Worm (Caenorhabditis elegans) whole organism, dauer: ENCODE results near the gene hcp-2.

Source experiments
- unc-62 ChIP-seq: sonication (generic microtip); optimal IDR thresholded peaks from 2 replicates; lab custom pipeline; 2017; ENCODE audit warnings: missing biosample characterization, missing genetic modification reagents, missing genetic modification characterization

The hcp-2 gene

DNA sequence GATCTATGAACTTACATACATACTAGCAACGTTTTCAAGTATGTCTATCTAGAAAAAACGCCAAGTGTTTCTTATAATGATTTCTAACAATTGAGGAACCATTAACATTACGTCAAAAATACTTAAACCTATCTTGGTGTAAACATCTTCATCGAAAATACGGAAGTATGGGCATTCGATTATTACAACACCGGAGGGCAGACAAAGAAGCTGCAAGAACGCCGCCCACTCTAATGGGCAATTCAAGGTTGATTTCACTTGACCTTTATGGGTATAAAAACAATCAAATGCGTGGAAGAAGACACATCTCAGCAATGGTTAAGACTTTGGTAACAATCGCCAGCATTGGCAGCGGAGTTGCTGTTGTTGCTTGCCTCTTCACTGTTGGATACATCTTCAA is 16.0 kb upstream of the hcp-2 start, which contains the start of gene col-146:
TSS of gene col-146 (plus strand) at position 301 of the 400 bp plus-strand sequence.
- TF ChIP-seq unc-62 = no peak

- no peak for TF ChIP-seq unc-62
Observed at ce11 chrV:9630542-9630941, 15.1 kb upstream of the hcp-2 start.

ce11 chrV:9630944-9631343 is 14.7 kb upstream of the hcp-2 start, which contains the start of gene T06E4.5:
Gene T06E4.5, plus strand, starts transcription at chrV:9631244.
- TF ChIP-seq unc-62 = no peak

- no peak for TF ChIP-seq unc-62
Observed at ce11 chrV:9632348-9632747, 13.3 kb upstream of the hcp-2 start.

ce11 chrV:9633313-9633712 is 12.3 kb upstream of the hcp-2 start, which contains the start of gene col-147:
Gene col-147, minus strand, starts transcription at chrV:9633338.
- TF ChIP-seq unc-62 = no peak

- TF ChIP-seq unc-62 = no peak
Observed at ce11 chrV:9651294-9651693, 5.6 kb downstream of the hcp-2 start, which contains the start of gene T06E4.21. Gene T06E4.21, plus strand, starts transcription at chrV:9651594.

ce11 chrV:9654154-9654805 is 8.6 kb downstream of the hcp-2 start, which contains the start of gene cyp-29A4:
Gene cyp-29A4, plus strand, starts transcription at chrV:9654755.
- TF ChIP-seq unc-62 = no peak

- TF ChIP-seq unc-62 = no peak
Observed at ce11 chrV:9661514-9661913, 15.9 kb downstream of the hcp-2 start, which contains the start of gene pitr-4. Gene pitr-4, minus strand, starts transcription at chrV:9661614.

ce11 chrV:9663948-9664347 is 18.3 kb downstream of the hcp-2 start:
- no peak for TF ChIP-seq unc-62

DNA sequence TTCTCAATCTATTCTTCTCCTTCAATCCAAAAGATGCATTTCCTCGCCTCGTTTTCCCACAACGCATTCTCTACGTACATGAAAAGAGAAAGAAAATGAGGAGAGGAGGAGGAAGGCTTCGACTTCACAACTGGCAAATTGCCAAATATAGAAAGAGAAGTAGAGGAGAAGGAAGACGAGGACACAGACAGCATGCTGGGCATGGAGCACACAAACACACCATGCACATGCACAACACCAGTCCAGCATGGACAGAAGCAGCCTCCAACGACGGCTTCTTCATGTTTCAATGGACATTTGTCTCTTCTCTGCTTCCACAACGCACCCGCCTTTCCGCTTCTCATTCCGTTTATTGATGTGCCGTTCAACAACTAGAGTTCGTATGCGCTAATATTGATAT is 19.0 kb downstream of the hcp-2 start:
- no peak for TF ChIP-seq unc-62

DNA sequence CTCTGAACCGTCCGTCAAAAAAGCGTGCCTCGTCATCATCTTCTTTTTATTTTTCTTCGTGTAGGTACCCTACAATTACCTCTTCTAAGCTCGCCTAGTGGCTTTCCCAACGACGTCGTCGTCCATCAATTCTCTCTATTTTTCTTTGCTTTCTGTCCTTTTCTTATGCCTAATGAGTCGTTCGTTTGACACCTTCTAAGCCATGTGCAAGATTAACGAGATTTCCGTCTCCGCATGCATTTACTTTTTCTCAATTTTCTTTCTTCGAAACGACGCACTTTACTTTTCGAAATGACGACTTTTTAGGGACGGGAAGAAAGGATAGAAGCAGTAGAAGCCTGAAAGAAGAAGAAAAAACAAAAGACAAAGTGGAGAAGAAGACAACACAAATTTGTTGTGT is 20.7 kb downstream of the hcp-2 start, which contains the start of gene ZK287.1:
TSS of gene ZK287.1 (plus strand) at position 301 of the 400 bp plus-strand sequence.
- TF ChIP-seq unc-62 = no peak

DNA sequence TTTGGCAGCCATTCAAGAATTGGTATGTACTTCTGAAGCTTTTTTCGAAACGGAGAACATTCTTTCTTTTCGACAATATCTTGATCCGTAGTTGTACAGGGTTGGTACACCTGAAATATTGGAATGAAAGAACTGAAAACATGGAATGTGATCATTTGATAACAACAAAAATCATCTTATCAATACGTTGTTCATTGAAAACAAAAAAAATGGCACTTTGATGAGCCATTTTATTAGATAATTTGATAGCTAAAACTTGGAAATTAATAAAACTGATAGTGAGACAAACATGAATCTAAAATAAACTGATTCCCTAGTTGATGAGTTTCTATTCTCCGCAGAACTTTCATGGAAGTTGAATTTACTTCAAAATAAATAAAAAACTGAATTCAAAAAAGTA is 26.8 kb downstream of the hcp-2 start:
- no peak for TF ChIP-seq unc-62

- TF ChIP-seq unc-62 = no peak
Observed at ce11 chrV:9673199-9673843, 27.7 kb downstream of the hcp-2 start, which contains the start of gene sulp-8. Gene sulp-8, minus strand, starts transcription at chrV:9673667.

DNA sequence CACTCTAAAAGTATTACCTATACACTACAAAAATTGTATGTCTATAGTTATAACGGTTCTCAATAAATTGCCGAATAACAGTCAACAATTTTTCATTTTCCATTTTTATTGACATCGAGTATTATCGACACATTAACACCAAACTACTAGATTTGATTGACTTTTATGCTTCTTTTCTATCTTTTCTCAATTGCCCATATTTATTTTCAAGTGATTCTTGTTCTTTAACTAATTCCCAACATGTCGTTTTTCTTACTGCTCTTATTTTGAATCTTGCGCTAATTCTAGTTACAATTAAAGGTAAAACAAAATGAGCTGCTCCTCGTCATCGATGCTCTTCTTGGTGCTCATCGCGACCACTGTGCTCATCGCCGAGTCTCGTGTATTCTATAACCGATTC is 32.3 kb downstream of the hcp-2 start, which contains the start of gene cthd-1:
TSS of gene cthd-1 (plus strand) at position 301 of the 400 bp plus-strand sequence.
- no peak for TF ChIP-seq unc-62

ce11 chrV:9679166-9679565 is 33.5 kb downstream of the hcp-2 start, which contains the start of gene ZK287.9:
Gene ZK287.9, plus strand, starts transcription at chrV:9679357.
- TF ChIP-seq unc-62 = no peak

DNA sequence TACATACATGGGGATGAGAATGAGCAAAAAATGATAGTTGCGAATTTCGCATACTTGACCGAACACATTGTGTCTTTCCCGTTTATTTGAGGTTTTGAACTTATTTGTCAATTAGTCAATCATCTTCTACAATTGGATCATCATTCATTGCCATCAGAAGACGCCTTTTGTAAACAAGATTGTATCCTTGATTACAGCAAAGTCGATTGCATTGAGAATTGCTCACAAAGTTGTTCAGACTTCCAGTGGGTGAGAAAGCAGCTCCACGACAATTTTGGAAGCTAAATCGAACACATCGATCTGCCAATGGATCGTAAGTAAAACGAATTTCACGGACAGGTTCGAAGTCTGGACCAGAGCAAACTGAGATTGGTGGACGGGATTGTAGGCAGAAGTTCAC is 34.6 kb downstream of the hcp-2 start:
- TF ChIP-seq unc-62 = no peak

DNA sequence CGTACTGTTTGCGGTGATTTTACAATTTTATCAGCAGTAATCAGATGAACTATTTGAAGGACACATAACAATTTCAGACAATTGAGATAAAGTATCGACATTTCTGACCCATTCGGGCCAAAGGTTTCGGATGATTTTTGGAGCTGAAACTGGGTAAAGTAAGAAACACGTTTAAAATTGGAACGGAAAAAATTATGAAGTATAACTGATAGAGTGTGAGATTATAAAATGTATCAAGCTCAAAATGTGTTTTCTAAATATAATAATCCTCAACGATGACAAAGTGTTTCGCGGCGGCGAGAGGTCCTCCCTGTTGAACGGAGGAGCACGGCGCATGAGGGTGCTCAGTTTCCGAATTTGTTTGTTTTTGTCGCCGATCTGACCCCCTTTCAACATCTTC is 39.9 kb downstream of the hcp-2 start, which contains the start of gene ZK287.4:
TSS of gene ZK287.4 (minus strand) at position 101 of the 400 bp plus-strand sequence.
- TF ChIP-seq unc-62 = no peak

ce11 chrV:9689364-9689763 is 43.7 kb downstream of the hcp-2 start:
- no peak for TF ChIP-seq unc-62
